Fruit fly (Drosophila melanogaster) whole organism, embryonic: ENCODE results near the gene CG13313.

Source experiments
- Awh ChIP-seq: fragments of 200-800 bp; sonication (Bioruptor generic); IDR thresholded peaks from 2 replicates; pipeline ENCODE4, ENCODE4 v1.3.6; 2022; ENCODE audit warnings: missing biosample characterization, missing genetic modification characterization
- CG10209 ChIP-seq: fragments of 200-800 bp; sonication (Bioruptor generic); optimal IDR thresholded peaks from 3 replicates; lab custom pipeline; 2017; ENCODE audit warnings: missing biosample characterization, mild to moderate bottlenecking, missing genetic modification characterization, missing genetic modification reagents
- CG1024 ChIP-seq: fragments of 200-800 bp; sonication (Bioruptor generic); IDR thresholded peaks from 2 replicates; pipeline ENCODE4 v1.3.6; 2022; ENCODE audit warnings: missing biosample characterization, missing genetic modification characterization
- CG12236 ChIP-seq: fragments of 200-800 bp; sonication (Bioruptor generic); optimal IDR thresholded peaks from 2 replicates; lab custom pipeline; 2016; ENCODE audit warnings: missing biosample characterization, missing genetic modification characterization
- CG13123 ChIP-seq: fragments of 200-800 bp; sonication (Bioruptor generic); optimal IDR thresholded peaks from 2 replicates; lab custom pipeline; 2016; ENCODE audit warnings: missing biosample characterization, missing genetic modification characterization
- CG13424 ChIP-seq: fragments of 200-800 bp; sonication (Bioruptor generic); optimal IDR thresholded peaks from 2 replicates; lab custom pipeline; 2019; ENCODE audit warnings: missing biosample characterization, mild to moderate bottlenecking, missing genetic modification characterization, moderate library complexity
- CG13775 ChIP-seq: fragments of 200-800 bp; sonication (Bioruptor generic); optimal IDR thresholded peaks from 3 replicates; lab custom pipeline; 2017; ENCODE audit warnings: missing biosample characterization, mild to moderate bottlenecking, missing genetic modification characterization
- CG15011 ChIP-seq: fragments of 200-800 bp; sonication (Bioruptor generic); optimal IDR thresholded peaks from 3 replicates; lab custom pipeline; 2018; ENCODE audit warnings: missing biosample characterization, mild to moderate bottlenecking, missing genetic modification characterization
- CG17385 ChIP-seq: fragments of 200-800 bp; sonication (Bioruptor generic); optimal IDR thresholded peaks from 3 replicates; lab custom pipeline; 2018; ENCODE audit warnings: missing biosample characterization, mild to moderate bottlenecking, missing genetic modification characterization
- CG17568 ChIP-seq: fragments of 200-800 bp; sonication (Bioruptor generic); optimal IDR thresholded peaks from 2 replicates; lab custom pipeline; 2018; ENCODE audit warnings: missing biosample characterization, mild to moderate bottlenecking, missing genetic modification characterization, moderate library complexity
- CG2120 ChIP-seq: fragments of 200-800 bp; sonication (Bioruptor generic); optimal IDR thresholded peaks from 3 replicates; lab custom pipeline; 2016; ENCODE audit warnings: missing biosample characterization, missing genetic modification characterization
- CG2678 ChIP-seq: fragments of 200-800 bp; sonication (Bioruptor generic); optimal IDR thresholded peaks from 3 replicates; lab custom pipeline; 2019; ENCODE audit warnings: missing biosample characterization, mild to moderate bottlenecking, missing genetic modification characterization, moderate library complexity
- CG31441 ChIP-seq: fragments of 200-800 bp; sonication (Bioruptor generic); IDR thresholded peaks from 2 replicates; pipeline ENCODE4 v1.3.6; 2022; ENCODE audit warnings: missing biosample characterization, missing genetic modification characterization
- CG3281 ChIP-seq: fragments of 200-800 bp; sonication (Bioruptor generic); optimal IDR thresholded peaks from 3 replicates; lab custom pipeline; 2017; ENCODE audit warnings: missing biosample characterization, mild to moderate bottlenecking, missing genetic modification characterization
- CG33213 ChIP-seq: fragments of 200-800 bp; sonication (Bioruptor generic); optimal IDR thresholded peaks from 3 replicates; lab custom pipeline; 2016; ENCODE audit warnings: missing biosample characterization, missing genetic modification characterization
- CG3838 ChIP-seq: fragments of 200-800 bp; sonication (Bioruptor generic); optimal IDR thresholded peaks from 3 replicates; lab custom pipeline; 2016; ENCODE audit warnings: missing biosample characterization, missing genetic modification characterization
- CG4360 ChIP-seq: fragments of 200-800 bp; sonication (Bioruptor generic); IDR thresholded peaks from 2 replicates; pipeline ENCODE4 v1.3.6; 2022; ENCODE audit warnings: missing biosample characterization, missing genetic modification characterization
- CG6791 ChIP-seq: fragments of 200-800 bp; sonication (Bioruptor generic); IDR thresholded peaks from 3 replicates; pipeline ENCODE4 v1.3.6; 2022; ENCODE audit warnings: missing biosample characterization, missing genetic modification characterization; ENCODE audit not compliant: partially characterized antibody
- CG7786 ChIP-seq: fragments of 200-800 bp; sonication (Bioruptor generic); optimal IDR thresholded peaks from 2 replicates; lab custom pipeline; 2016; ENCODE audit warnings: missing biosample characterization, missing genetic modification characterization
- CrebB ChIP-seq: fragments of 200-800 bp; sonication (Bioruptor generic); optimal IDR thresholded peaks from 3 replicates; lab custom pipeline; 2018; ENCODE audit warnings: missing biosample characterization, mild to moderate bottlenecking, missing genetic modification characterization
- D19B ChIP-seq: fragments of 200-800 bp; sonication (Bioruptor generic); optimal IDR thresholded peaks from 2 replicates; lab custom pipeline; 2017; ENCODE audit warnings: missing biosample characterization, mild to moderate bottlenecking, missing genetic modification characterization
- Deaf1 ChIP-seq: fragments of 200-800 bp; optimal IDR thresholded peaks from 3 replicates; lab custom pipeline; 2019; ENCODE audit warnings: missing biosample characterization, mild to moderate bottlenecking, missing genetic modification characterization, moderate library complexity
- Dip2 ChIP-seq: fragments of 200-800 bp; sonication (Bioruptor generic); IDR thresholded peaks from 2 replicates; pipeline ENCODE4 v1.3.6; 2022; ENCODE audit warnings: missing biosample characterization, missing genetic modification characterization
- Dp ChIP-seq: fragments of 200-800 bp; sonication (Bioruptor generic); optimal IDR thresholded peaks from 2 replicates; lab custom pipeline; 2018; ENCODE audit warnings: missing biosample characterization, mild to moderate bottlenecking, missing genetic modification characterization, moderate library complexity
- Dref ChIP-seq: fragments of 200-800 bp; sonication (Bioruptor generic); IDR thresholded peaks from 2 replicates; pipeline ENCODE4 v1.3.6; 2022; ENCODE audit warnings: missing biosample characterization, missing genetic modification characterization
- Drgx ChIP-seq: fragments of 200-800 bp; sonication (Bioruptor generic); IDR thresholded peaks from 2 replicates; pipeline ENCODE4 v1.3.6; 2022; ENCODE audit warnings: missing biosample characterization, missing genetic modification characterization
- Fer2 ChIP-seq: fragments of 200-800 bp; sonication (Bioruptor generic); optimal IDR thresholded peaks from 2 replicates; lab custom pipeline; 2018; ENCODE audit warnings: missing biosample characterization, mild to moderate bottlenecking, missing genetic modification characterization, moderate library complexity
- HLH4C ChIP-seq: fragments of 200-800 bp; sonication (Bioruptor generic); IDR thresholded peaks from 3 replicates; pipeline ENCODE4 v1.3.6; 2022; ENCODE audit warnings: missing biosample characterization, missing genetic modification characterization; ENCODE audit not compliant: partially characterized antibody
- Hey ChIP-seq: fragments of 200-800 bp; sonication (Bioruptor generic); optimal IDR thresholded peaks from 3 replicates; lab custom pipeline; 2018; ENCODE audit warnings: missing biosample characterization, mild to moderate bottlenecking, missing genetic modification characterization
- Rx ChIP-seq: fragments of 200-800 bp; sonication (Bioruptor generic); IDR thresholded peaks from 2 replicates; pipeline ENCODE4 v1.3.6; 2022; ENCODE audit warnings: missing biosample characterization, missing genetic modification characterization
- Six4 ChIP-seq: fragments of 200-800 bp; sonication (Bioruptor generic); optimal IDR thresholded peaks from 2 replicates; lab custom pipeline; 2016; ENCODE audit warnings: missing biosample characterization, missing genetic modification characterization
- Taf1 ChIP-seq: fragments of 200-800 bp; sonication (Bioruptor generic); IDR thresholded peaks from 2 replicates; pipeline ENCODE4 v1.3.6; 2022; ENCODE audit warnings: missing biosample characterization, missing genetic modification characterization
- aop ChIP-seq: fragments of 200-800 bp; sonication (Bioruptor generic); IDR thresholded peaks from 2 replicates; pipeline ENCODE4 v1.3.6; 2022; ENCODE audit warnings: missing biosample characterization, missing genetic modification characterization
- eyg ChIP-seq: fragments of 200-800 bp; sonication (Bioruptor generic); optimal IDR thresholded peaks from 3 replicates; lab custom pipeline; 2016; ENCODE audit warnings: missing biosample characterization, missing genetic modification characterization
- fd96Cb ChIP-seq: fragments of 200-800 bp; sonication (Bioruptor generic); optimal IDR thresholded peaks from 2 replicates; lab custom pipeline; 2018; ENCODE audit warnings: missing biosample characterization, mild to moderate bottlenecking, missing genetic modification characterization, moderate library complexity
- hkb ChIP-seq, 2 experiments: fragments of 200-800 bp in 1 of 2; fragments of >200 bp in 1 of 2; sonication (Bioruptor generic) in 1 of 2; IDR thresholded peaks in 1 of 2; optimal IDR thresholded peaks in 1 of 2; 2 replicates each; pipeline versions ENCODE4 v1.3.6 to Lab custom; 2017 to 2022; ENCODE audit warnings: missing biosample characterization in 1 of 2, missing genetic modification characterization in 1 of 2
- hth ChIP-seq: fragments of >200 bp; optimal IDR thresholded peaks from 2 replicates; lab custom pipeline; 2017; ENCODE audit warnings: inconsistent platforms
- ken ChIP-seq: fragments of 200-800 bp; sonication (Bioruptor generic); IDR thresholded peaks from 3 replicates; pipeline ENCODE4 v1.3.6; 2022; ENCODE audit warnings: missing biosample characterization, missing genetic modification characterization
- lab ChIP-seq: fragments of 200-800 bp; sonication (Bioruptor generic); optimal IDR thresholded peaks from 3 replicates; lab custom pipeline; 2017; ENCODE audit warnings: missing biosample characterization, missing genetic modification characterization, mild to moderate bottlenecking, moderate library complexity, missing genetic modification reagents
- lilli ChIP-seq: fragments of 200-800 bp; sonication (Bioruptor generic); optimal IDR thresholded peaks from 3 replicates; lab custom pipeline; 2016; ENCODE audit warnings: missing biosample characterization, missing genetic modification characterization
- luna ChIP-seq: fragments of 200-800 bp; sonication (Bioruptor generic); optimal IDR thresholded peaks from 2 replicates; lab custom pipeline; 2016; ENCODE audit warnings: missing biosample characterization, missing genetic modification characterization
- maf-S ChIP-seq: fragments of 200-800 bp; sonication (Bioruptor generic); optimal IDR thresholded peaks from 2 replicates; lab custom pipeline; 2016; ENCODE audit warnings: missing biosample characterization, missing genetic modification characterization
- otp ChIP-seq: fragments of 200-800 bp; sonication (Bioruptor generic); IDR thresholded peaks from 3 replicates; pipeline ENCODE4, ENCODE4 v1.3.6; 2022; ENCODE audit warnings: missing biosample characterization, missing genetic modification characterization
- p53 ChIP-seq: fragments of 200-800 bp; sonication (Bioruptor generic); optimal IDR thresholded peaks from 2 replicates; lab custom pipeline; 2016; ENCODE audit warnings: missing biosample characterization, missing genetic modification characterization
- run ChIP-seq: fragments of 200-800 bp; sonication (Bioruptor generic); optimal IDR thresholded peaks from 3 replicates; lab custom pipeline; 2018; ENCODE audit warnings: missing biosample characterization, mild to moderate bottlenecking, missing genetic modification characterization
- sd ChIP-seq: fragments of 200-800 bp; sonication (Bioruptor generic); optimal IDR thresholded peaks from 3 replicates; lab custom pipeline; 2018; ENCODE audit warnings: missing biosample characterization, mild to moderate bottlenecking, missing genetic modification characterization, moderate library complexity
- sug ChIP-seq: fragments of 200-800 bp; optimal IDR thresholded peaks from 2 replicates; lab custom pipeline; 2019; ENCODE audit warnings: missing biosample characterization, mild to moderate bottlenecking, missing genetic modification characterization, moderate library complexity
- tgo ChIP-seq: fragments of 200-800 bp; sonication (Bioruptor generic); IDR thresholded peaks from 3 replicates; pipeline ENCODE4 v1.3.6; 2022; ENCODE audit warnings: missing biosample characterization, missing genetic modification characterization
- toy ChIP-seq: fragments of 200-800 bp; sonication (Bioruptor generic); IDR thresholded peaks from 2 replicates; pipeline ENCODE4 v1.3.6; 2022; ENCODE audit warnings: missing biosample characterization, missing genetic modification characterization
- vfl ChIP-seq: fragments of 200-800 bp; sonication (Bioruptor generic); optimal IDR thresholded peaks from 2 replicates; lab custom pipeline; 2016; ENCODE audit warnings: missing biosample characterization, missing genetic modification characterization
- zfh1 ChIP-seq: fragments of 200-800 bp; sonication (Bioruptor generic); IDR thresholded peaks from 3 replicates; pipeline ENCODE4 v1.3.6; 2022; ENCODE audit warnings: missing biosample characterization, missing genetic modification characterization

Gene CG13313

dm6 chr3L:8985848-8986320, 27.2 kb downstream of the CG13313 start, which contains the start of gene Galk (continued):
- TF ChIP-seq Six4 = peak; percentile 18
- no peak for TF ChIP-seq CG12236 (GFP tag; lab: Kevin White, UChicago)
- no peak for TF ChIP-seq CG13123
- TF ChIP-seq Dp = no peak
- TF ChIP-seq sug (tag; lab: Kevin White, UChicago) = peak; percentile 79
- TF ChIP-seq lab (GFP tag; lab: Kevin White, UChicago) = peak; percentile 85
- TF ChIP-seq CrebB (tag; lab: Kevin White, UChicago) = peak; percentile 70
- peak; percentile 62; the same call in 1 of the 3 replicates for TF ChIP-seq ken
- no peak for TF ChIP-seq Fer2 (tag; lab: Kevin White, UChicago)
- peak; percentile 45 for TF ChIP-seq CG33213 (GFP tag; lab: Kevin White, UChicago)
- TF ChIP-seq CG4360 (GFP tag; lab: Robert Waterston, UW) = no peak
- TF ChIP-seq eyg = no peak
- TF ChIP-seq zfh1 (GFP tag; lab: Robert Waterston, UW) = peak; percentile 53; the same call in 2 of the 3 replicates
- TF ChIP-seq Dref = no peak
- TF ChIP-seq vfl = peak; percentile 16
- TF ChIP-seq Taf1 (GFP tag; lab: Robert Waterston, UW) = peak; percentile 79
- TF ChIP-seq otp (GFP tag; lab: Robert Waterston, UW) = peak; percentile 67
- peak; percentile 66; the same call in 2 of the 3 replicates for TF ChIP-seq tgo
- TF ChIP-seq lilli (GFP tag; lab: Kevin White, UChicago) = peak; percentile 73
- peak; percentile 76 for TF ChIP-seq CG2678 (tag; lab: Kevin White, UChicago)
- TF ChIP-seq fd96Cb (tag; lab: Kevin White, UChicago) = no peak
- no peak for TF ChIP-seq CG13775 (GFP tag; lab: Kevin White, UChicago)
- TF ChIP-seq Awh (GFP tag; lab: Robert Waterston, UW) = no peak
- no peak for TF ChIP-seq Drgx
- TF ChIP-seq D19B (GFP tag; lab: Kevin White, UChicago) = no peak
- TF ChIP-seq Deaf1 = no peak
- peak; percentile 77 for TF ChIP-seq sd
- no peak for TF ChIP-seq p53 (GFP tag; lab: Kevin White, UChicago)
- TF ChIP-seq CG31441 (GFP tag; lab: Robert Waterston, UW) = 0 out of 2 replicates have a peak, but pooled peaks have one; percentile 27
- no peak for TF ChIP-seq CG6791 (GFP tag; lab: Robert Waterston, UW)
- TF ChIP-seq hkb (optimal IDR thresholded peaks at IDR 0.05; lab: Kevin White, UChicago) = no peak
- peak; percentile 65 for TF ChIP-seq hkb (GFP tag; IDR thresholded peaks at IDR 0.05; lab: Robert Waterston, UW)
- peak; percentile 24 for TF ChIP-seq CG7786 (GFP tag; lab: Kevin White, UChicago)
- TF ChIP-seq luna (GFP tag; lab: Kevin White, UChicago) = peak; percentile 24
- no peak for TF ChIP-seq toy (GFP tag; lab: Robert Waterston, UW)
- peak; percentile 11 for TF ChIP-seq Hey (tag; lab: Kevin White, UChicago)
- peak; percentile 14; the same call in 1 of the 2 replicates for TF ChIP-seq Rx (GFP tag; lab: Robert Waterston, UW)
- TF ChIP-seq CG13424 (tag; lab: Kevin White, UChicago) = peak; percentile 53
- TF ChIP-seq CG3281 (GFP tag; lab: Kevin White, UChicago) = peak; percentile 49
- TF ChIP-seq run = peak; percentile 60
- TF ChIP-seq HLH4C = no peak
- TF ChIP-seq hth (lab: Kevin White, UChicago) = no peak
- TF ChIP-seq CG17568 (GFP tag; lab: Kevin White, UChicago) = peak; percentile 67
- peak; percentile 74; the same call in 1 of the 2 replicates for TF ChIP-seq aop (GFP tag; lab: Robert Waterston, UW)
- TF ChIP-seq CG15011 (GFP tag; lab: Kevin White, UChicago) = peak; percentile 35
- peak; percentile 16 for TF ChIP-seq CG3838 (GFP tag; lab: Kevin White, UChicago)
- peak; percentile 49 for TF ChIP-seq CG1024 (GFP tag; lab: Robert Waterston, UW)
- peak; percentile 58 for TF ChIP-seq CG10209 (GFP tag; lab: Kevin White, UChicago)
- no peak for TF ChIP-seq CG17385 (GFP tag; lab: Kevin White, UChicago)
- TF ChIP-seq Dip2 (GFP tag; lab: Robert Waterston, UW) = no peak
- peak; percentile 19 for TF ChIP-seq maf-S (GFP tag; lab: Kevin White, UChicago)
- TF ChIP-seq CG2120 (GFP tag; lab: Kevin White, UChicago) = peak; percentile 87
